Worm (Caenorhabditis elegans) whole organism, L1 larva: Measurements from ENCODE around the gene C13B4.1.

ENCODE experiments used
- C16A3.4 ChIP-seq: fragments of 150-350 bp; optimal IDR thresholded peaks from 2 replicates; lab custom pipeline; 2014; ENCODE audit warnings: missing biosample characterization, missing genetic modification characterization
- F16B12.6 ChIP-seq: fragments of 150-350 bp; optimal IDR thresholded peaks from 2 replicates; lab custom pipeline; 2014; ENCODE audit warnings: missing biosample characterization, missing genetic modification characterization
- Y116A8C.19 ChIP-seq: sonication (generic microtip); optimal IDR thresholded peaks from 2 replicates; lab custom pipeline; 2016; ENCODE audit warnings: missing compliant biosample characterization, missing genetic modification characterization, borderline replicate concordance
- blmp-1 ChIP-seq: fragments of 150-350 bp; optimal IDR thresholded peaks from 2 replicates; lab custom pipeline; 2014; ENCODE audit warnings: missing biosample characterization, missing genetic modification characterization
- ceh-88 ChIP-seq: fragments of 200-800 bp; sonication (Bioruptor generic); IDR thresholded peaks from 2 replicates; pipeline ENCODE4 v1.3.6; 2022; ENCODE audit warnings: missing genetic modification characterization, missing compliant biosample characterization
- efl-1 ChIP-seq, 4 experiments: fragments of 150-350 bp; optimal IDR thresholded peaks in 3 of 4; peaks in 1 of 4; 1 replicate in 1 of 4; 2 replicates in 3 of 4; lab custom pipeline; 2014; ENCODE audit warnings: missing biosample characterization in 2 of 4, missing genetic modification characterization in 2 of 4, missing genetic modification reagents in 2 of 4
- egl-27 ChIP-seq, 2 experiments: fragments of 150-350 bp in 1 of 2; sonication (generic microtip); optimal IDR thresholded peaks; 3 replicates each; lab custom pipeline; 2017 to 2018; ENCODE audit warnings: missing biosample characterization in 2 of 2, missing genetic modification characterization in 2 of 2, missing genetic modification reagents in 2 of 2
- elt-2 ChIP-seq: sonication (generic microtip); optimal IDR thresholded peaks from 2 replicates; lab custom pipeline; 2016; ENCODE audit warnings: missing genetic modification characterization, mild to moderate bottlenecking, inconsistent platforms, missing compliant biosample characterization, missing genetic modification reagents
- elt-3 ChIP-seq, 6 experiments: fragments of 150-350 bp in 1 of 6; sonication (generic microtip); optimal IDR thresholded peaks; 2 replicates each; lab custom pipeline; 2017 to 2018; ENCODE audit warnings: missing biosample characterization in 6 of 6, missing genetic modification characterization in 6 of 6, inconsistent platforms in 1 of 6
- ets-5 ChIP-seq: fragments of 200-800 bp; sonication (Bioruptor generic); IDR thresholded peaks from 2 replicates; pipeline ENCODE4 v1.3.6; 2022; ENCODE audit warnings: missing genetic modification characterization, missing compliant biosample characterization
- fkh-10 ChIP-seq: sonication (generic microtip); optimal IDR thresholded peaks from 2 replicates; lab custom pipeline; 2017; ENCODE audit warnings: missing biosample characterization, missing genetic modification reagents, missing genetic modification characterization
- fkh-8 ChIP-seq: sonication (generic microtip); optimal IDR thresholded peaks from 2 replicates; lab custom pipeline; 2016; ENCODE audit warnings: mild to moderate bottlenecking, missing genetic modification characterization, missing compliant biosample characterization
- fos-1 ChIP-seq: fragments of 150-350 bp; optimal IDR thresholded peaks from 2 replicates; lab custom pipeline; 2014; ENCODE audit warnings: missing biosample characterization, missing genetic modification characterization
- isw-1 ChIP-seq: fragments of 200-800 bp; sonication (Bioruptor generic); IDR thresholded peaks from 2 replicates; pipeline ENCODE4 v1.3.6; 2022; ENCODE audit warnings: missing genetic modification characterization, missing compliant biosample characterization
- lin-14 ChIP-seq: fragments of 200-800 bp; sonication (Bioruptor generic); optimal IDR thresholded peaks from 2 replicates; lab custom pipeline; 2018; ENCODE audit warnings: mild to moderate bottlenecking, missing genetic modification characterization, moderate library complexity, missing compliant biosample characterization
- lin-35 ChIP-seq, 2 experiments: fragments of 150-350 bp; optimal IDR thresholded peaks; 2 replicates each; lab custom pipeline; 2014; ENCODE audit warnings: missing biosample characterization in 2 of 2, missing genetic modification characterization in 2 of 2, missing genetic modification reagents in 2 of 2
- lsy-2 ChIP-seq, 2 experiments: fragments of 150-350 bp; optimal IDR thresholded peaks; 2 replicates each; lab custom pipeline; 2014; ENCODE audit warnings: missing biosample characterization in 2 of 2, missing genetic modification characterization in 2 of 2
- mab-9 ChIP-seq: fragments of 200-800 bp; sonication (Bioruptor generic); IDR thresholded peaks from 2 replicates; pipeline ENCODE4 v1.3.6; 2022; ENCODE audit warnings: missing genetic modification reagents, missing genetic modification characterization, missing compliant biosample characterization
- nhr-19 ChIP-seq: fragments of 200-800 bp; sonication (Bioruptor generic); conservative IDR thresholded peaks from 2 replicates; pipeline ENCODE4 v1.3.6; 2022; ENCODE audit warnings: missing genetic modification characterization, missing compliant biosample characterization
- nhr-20 ChIP-seq: sonication (generic microtip); optimal IDR thresholded peaks from 2 replicates; lab custom pipeline; 2016; ENCODE audit warnings: mild to moderate bottlenecking, missing genetic modification characterization, missing compliant biosample characterization
- nhr-237 ChIP-seq: fragments of 150-350 bp; optimal IDR thresholded peaks from 2 replicates; lab custom pipeline; 2014; ENCODE audit warnings: missing biosample characterization, missing genetic modification characterization
- nhr-76 ChIP-seq: sonication (generic microtip); optimal IDR thresholded peaks from 2 replicates; lab custom pipeline; 2017; ENCODE audit warnings: missing biosample characterization, missing genetic modification characterization
- nhr-85 ChIP-seq: sonication (generic microtip); peaks from one replicate; lab custom pipeline; 2016; ENCODE audit warnings: missing genetic modification characterization, inconsistent platforms, missing compliant biosample characterization
- nhr-90 ChIP-seq: sonication (generic microtip); optimal IDR thresholded peaks from 2 replicates; lab custom pipeline; 2016; ENCODE audit warnings: mild to moderate bottlenecking, missing genetic modification characterization, missing compliant biosample characterization; ENCODE audit not compliant: poor library complexity
- pag-3 ChIP-seq: sonication (generic microtip); optimal IDR thresholded peaks from 2 replicates; lab custom pipeline; 2017; ENCODE audit warnings: missing genetic modification characterization, mild to moderate bottlenecking, missing compliant biosample characterization, antibody characterized with exemption, borderline replicate concordance; ENCODE audit not compliant: insufficient read depth
- pax-3 ChIP-seq: fragments of 200-800 bp; sonication (Bioruptor generic); optimal IDR thresholded peaks from 2 replicates; lab custom pipeline; 2018; ENCODE audit warnings: mild to moderate bottlenecking, missing genetic modification characterization, moderate library complexity, missing compliant biosample characterization
- pqm-1 ChIP-seq: sonication (generic microtip); optimal IDR thresholded peaks from 3 replicates; lab custom pipeline; 2017; ENCODE audit warnings: missing biosample characterization, missing genetic modification characterization
- rnt-1 ChIP-seq: sonication (generic microtip); optimal IDR thresholded peaks from 2 replicates; lab custom pipeline; 2016; ENCODE audit warnings: mild to moderate bottlenecking, missing genetic modification characterization, moderate library complexity, missing compliant biosample characterization
- skn-1 ChIP-seq: fragments of 150-350 bp; optimal IDR thresholded peaks from 2 replicates; lab custom pipeline; 2014; ENCODE audit warnings: missing biosample characterization, missing genetic modification characterization
- snu-23 ChIP-seq: sonication (generic microtip); optimal IDR thresholded peaks from 2 replicates; lab custom pipeline; 2016; ENCODE audit warnings: missing genetic modification characterization, missing compliant biosample characterization
- vab-15 ChIP-seq: sonication (generic microtip); optimal IDR thresholded peaks from 2 replicates; lab custom pipeline; 2017; ENCODE audit warnings: missing genotype, mild to moderate bottlenecking, missing genetic modification characterization, missing compliant biosample characterization
- xbp-1 ChIP-seq: sonication (generic microtip); optimal IDR thresholded peaks from 2 replicates; lab custom pipeline; 2016; ENCODE audit warnings: missing genetic modification characterization, missing compliant biosample characterization
- zip-4 ChIP-seq: fragments of 200-800 bp; sonication (Bioruptor generic); optimal IDR thresholded peaks from 2 replicates; lab custom pipeline; 2018; ENCODE audit warnings: mild to moderate bottlenecking, missing genetic modification characterization, moderate library complexity, missing compliant biosample characterization

Gene C13B4.1

ce11 chrII:14496809-14497208, 17.4 kb upstream of the C13B4.1 start (continued):
- TF ChIP-seq fos-1 (tag; lab: Kevin White, UChicago), result peak; percentile 77

DNA sequence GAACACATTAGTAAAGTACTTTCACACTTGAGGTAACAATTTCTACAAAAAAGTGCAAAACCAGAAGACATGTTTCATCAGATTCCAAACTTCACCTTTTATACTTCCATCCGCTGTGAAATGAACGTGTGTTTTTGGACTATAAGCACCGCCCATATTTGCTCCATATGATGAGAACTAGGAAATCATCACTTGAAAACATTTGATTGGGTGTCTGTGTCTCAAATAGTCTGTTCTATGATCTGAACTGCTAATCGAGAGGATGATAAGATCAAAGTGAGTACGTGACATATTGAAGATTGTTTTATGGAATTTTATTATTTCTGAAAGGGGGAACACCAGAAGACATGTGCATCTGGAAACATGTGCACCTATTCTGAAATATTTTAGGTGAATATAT, 15.9 kb upstream of the C13B4.1 start:
- TF ChIP-seq nhr-20, result peak; percentile 45
- TF ChIP-seq nhr-90 (tag; lab: Kevin White, UChicago), result peak; percentile 12
- no peak for TF ChIP-seq efl-1 (optimal IDR thresholded peaks at IDR 0.05; lab: Kevin White, UChicago)
- TF ChIP-seq efl-1 (GFP tag; optimal IDR thresholded peaks at IDR 0.05 in 1 of 2; lab: Kevin White, UChicago), result peak in 1 of 2 experiments; percentile 27
- TF ChIP-seq nhr-19, result 0 out of 2 replicates have a peak, but pooled peaks have one; percentile 14
- no peak for TF ChIP-seq nhr-76
- TF ChIP-seq fos-1 (tag; lab: Kevin White, UChicago), result no peak
- TF ChIP-seq pax-3 (tag; lab: Kevin White, UChicago), result no peak
- peak; percentile 34 for TF ChIP-seq lin-14 (GFP tag; lab: Kevin White, UChicago)
- TF ChIP-seq C16A3.4 (tag; lab: Kevin White, UChicago), result no peak
- no peak for TF ChIP-seq pag-3 (tag; lab: Kevin White, UChicago)
- peak in 4 of 6 experiments; percentile 22 to 47 (median 31) for TF ChIP-seq elt-3 (tag; optimal IDR thresholded peaks at IDR 0.05; lab: Kevin White, UChicago)
- peak; percentile 9 for TF ChIP-seq snu-23 (GFP tag; lab: Kevin White, UChicago)
- TF ChIP-seq lin-35 (GFP tag; optimal IDR thresholded peaks at IDR 0.05; lab: Kevin White, UChicago), result no peak
- TF ChIP-seq ets-5 (GFP tag; lab: Robert Waterston, UW), result no peak
- peak; percentile 39 for TF ChIP-seq blmp-1 (tag; lab: Kevin White, UChicago)
- TF ChIP-seq skn-1, result peak; percentile 44

ce11 chrII:14494464-14494863, 15.0 kb upstream of the C13B4.1 start:
- TF ChIP-seq vab-15 (tag; lab: Kevin White, UChicago) (no peak), C16A3.4 (tag; lab: Kevin White, UChicago) (no peak), F16B12.6 (tag; lab: Kevin White, UChicago) (no peak), elt-2 (tag; lab: Kevin White, UChicago) (peak; percentile 49), mab-9 (GFP tag; lab: Robert Waterston, UW) (no peak), pag-3 (tag; lab: Kevin White, UChicago) (no peak), nhr-20 (peak; percentile 2), zip-4 (GFP tag; lab: Kevin White, UChicago) (no peak), blmp-1 (tag; lab: Kevin White, UChicago) (peak; percentile 33), egl-27 (tag; optimal IDR thresholded peaks at IDR 0.05; lab: Kevin White, UChicago) (no peak), xbp-1 (tag; lab: Kevin White, UChicago) (no peak), nhr-85 (tag; lab: Kevin White, UChicago) (peak; percentile 76), ets-5 (GFP tag; lab: Robert Waterston, UW) (no peak), skn-1 (peak; percentile 30), rnt-1 (no peak), ceh-88 (GFP tag; lab: Robert Waterston, UW) (no peak), lin-14 (GFP tag; lab: Kevin White, UChicago) (peak; percentile 19), pqm-1 (tag; lab: Kevin White, UChicago) (no peak), fkh-8 (no peak), elt-3 (tag; optimal IDR thresholded peaks at IDR 0.05; lab: Kevin White, UChicago) (peak in 1 of 6 experiments; percentile 2), lsy-2 (tag; optimal IDR thresholded peaks at IDR 0.05; lab: Kevin White, UChicago) (no peak)

ce11 chrII:14494414-14494463, 14.8 kb upstream of the C13B4.1 start, which contains the start of gene cysl-2:
TSS of gene cysl-2 (minus strand) at chrII:14494451.
- TF ChIP-seq nhr-237 (tag; lab: Kevin White, UChicago) (no peak), isw-1 (no peak)

- TF ChIP-seq F16B12.6 (tag; lab: Kevin White, UChicago), result no peak
- TF ChIP-seq fkh-10, result no peak
- no peak for TF ChIP-seq Y116A8C.19
- TF ChIP-seq, all 84 proteins: peak for 0
Observed at ce11 chrII:14494014-14494413, 14.6 kb upstream of the C13B4.1 start.
